Fruit fly (Drosophila melanogaster) whole organism, prepupa: ENCODE results near the gene Cyp4ae1.

Source experiments
- CG10631 ChIP-seq: fragments of 200-800 bp; sonication (Bioruptor generic); optimal IDR thresholded peaks from 2 replicates; lab custom pipeline; 2016; ENCODE audit warnings: missing biosample characterization, missing genetic modification characterization
- CG10669 ChIP-seq: fragments of 200-800 bp; sonication (Bioruptor generic); optimal IDR thresholded peaks from 3 replicates; lab custom pipeline; 2018; ENCODE audit warnings: missing biosample characterization, mild to moderate bottlenecking, missing genetic modification characterization, moderate library complexity
- CG11762 ChIP-seq: fragments of 200-800 bp; sonication (Bioruptor generic); optimal IDR thresholded peaks from 3 replicates; lab custom pipeline; 2016; ENCODE audit warnings: missing biosample characterization, missing genetic modification characterization; ENCODE audit not compliant: insufficient read depth
- CG15336 ChIP-seq: fragments of 200-800 bp; sonication (Bioruptor generic); IDR thresholded peaks from 2 replicates; pipeline ENCODE4 v1.3.6; 2022; ENCODE audit warnings: missing biosample characterization, missing genetic modification characterization
- CG1621 ChIP-seq: fragments of 200-800 bp; sonication (Bioruptor generic); optimal IDR thresholded peaks from 3 replicates; lab custom pipeline; 2018; ENCODE audit warnings: missing biosample characterization, mild to moderate bottlenecking, missing genetic modification characterization
- CG3032 ChIP-seq: fragments of 200-800 bp; optimal IDR thresholded peaks from 2 replicates; lab custom pipeline; 2019; ENCODE audit warnings: missing biosample characterization, mild to moderate bottlenecking, missing genetic modification characterization, moderate library complexity
- CG31627 ChIP-seq: fragments of 200-800 bp; sonication (Bioruptor generic); optimal IDR thresholded peaks from 3 replicates; lab custom pipeline; 2016; ENCODE audit warnings: missing biosample characterization, missing genetic modification characterization
- CG32006 ChIP-seq: fragments of 200-800 bp; sonication (Bioruptor generic); optimal IDR thresholded peaks from 3 replicates; lab custom pipeline; 2017; ENCODE audit warnings: missing biosample characterization, mild to moderate bottlenecking, missing genetic modification characterization
- CG3919 ChIP-seq: fragments of 200-800 bp; sonication (Bioruptor generic); optimal IDR thresholded peaks from 3 replicates; lab custom pipeline; 2016; ENCODE audit warnings: missing biosample characterization, missing genetic modification characterization
- CG4318 ChIP-seq: fragments of 200-800 bp; sonication (Bioruptor generic); optimal IDR thresholded peaks from 3 replicates; lab custom pipeline; 2017; ENCODE audit warnings: missing biosample characterization, mild to moderate bottlenecking, missing genetic modification characterization
- CG6163 ChIP-seq: fragments of 200-800 bp; sonication (Bioruptor generic); IDR thresholded peaks from 3 replicates; pipeline ENCODE4 v1.3.6; 2022; ENCODE audit warnings: missing biosample characterization, missing genetic modification characterization
- CG6276 ChIP-seq: fragments of 200-800 bp; sonication (Bioruptor generic); optimal IDR thresholded peaks from 2 replicates; lab custom pipeline; 2017; ENCODE audit warnings: missing biosample characterization, mild to moderate bottlenecking, missing genetic modification characterization
- CG6792 ChIP-seq: fragments of 200-800 bp; sonication (Bioruptor generic); optimal IDR thresholded peaks from 3 replicates; lab custom pipeline; 2016; ENCODE audit warnings: missing biosample characterization, missing genetic modification characterization
- CG6808 ChIP-seq: fragments of 200-800 bp; sonication (Bioruptor generic); optimal IDR thresholded peaks from 3 replicates; lab custom pipeline; 2017; ENCODE audit warnings: missing biosample characterization, missing genetic modification characterization, mild to moderate bottlenecking, moderate library complexity, missing genetic modification reagents
- CG7368 ChIP-seq: fragments of 200-800 bp; sonication (Bioruptor generic); optimal IDR thresholded peaks from 3 replicates; lab custom pipeline; 2016; ENCODE audit warnings: missing biosample characterization, missing genetic modification characterization
- CG8119 ChIP-seq: fragments of 200-800 bp; sonication (Bioruptor generic); IDR thresholded peaks from 3 replicates; pipeline ENCODE4 v1.3.6; 2022; ENCODE audit warnings: missing biosample characterization, missing genetic modification characterization
- CG8319 ChIP-seq: fragments of 200-800 bp; sonication (Bioruptor generic); optimal IDR thresholded peaks from 3 replicates; lab custom pipeline; 2016; ENCODE audit warnings: missing biosample characterization, missing genetic modification characterization
- CG8632 ChIP-seq: fragments of 200-800 bp; sonication (Bioruptor generic); optimal IDR thresholded peaks from 3 replicates; lab custom pipeline; 2016; ENCODE audit warnings: missing biosample characterization, missing genetic modification characterization
- Eip75B ChIP-seq: fragments of 200-800 bp; sonication (Bioruptor generic); optimal IDR thresholded peaks from 3 replicates; lab custom pipeline; 2016; ENCODE audit warnings: missing biosample characterization, missing genetic modification characterization
- Eip78C ChIP-seq: fragments of 200-800 bp; sonication (Bioruptor generic); peaks from one replicate; lab custom pipeline; 2016; ENCODE audit warnings: missing biosample characterization, missing genetic modification characterization
- Ets21C ChIP-seq: fragments of 200-800 bp; sonication (Bioruptor generic); optimal IDR thresholded peaks from 3 replicates; lab custom pipeline; 2016; ENCODE audit warnings: missing biosample characterization, missing genetic modification characterization
- Ets96B ChIP-seq: fragments of 200-800 bp; optimal IDR thresholded peaks from 2 replicates; lab custom pipeline; 2019; ENCODE audit warnings: missing biosample characterization, mild to moderate bottlenecking, missing genetic modification characterization, moderate library complexity
- Hr4 ChIP-seq: fragments of 200-800 bp; sonication (Bioruptor generic); optimal IDR thresholded peaks from 3 replicates; lab custom pipeline; 2016; ENCODE audit warnings: missing biosample characterization, missing genetic modification characterization
- Lpt ChIP-seq: fragments of 200-800 bp; sonication (Bioruptor generic); optimal IDR thresholded peaks from 3 replicates; lab custom pipeline; 2016; ENCODE audit warnings: missing biosample characterization, missing genetic modification characterization
- Met ChIP-seq: fragments of 200-800 bp; sonication (Bioruptor generic); optimal IDR thresholded peaks from 3 replicates; lab custom pipeline; 2016; ENCODE audit warnings: missing biosample characterization, missing genetic modification characterization
- OdsH ChIP-seq: fragments of 200-800 bp; sonication (Bioruptor generic); optimal IDR thresholded peaks from 3 replicates; lab custom pipeline; 2016; ENCODE audit warnings: missing biosample characterization, missing genetic modification characterization
- Smox ChIP-seq: fragments of 200-800 bp; sonication (Bioruptor generic); optimal IDR thresholded peaks from 3 replicates; lab custom pipeline; 2016; ENCODE audit warnings: missing biosample characterization, missing genetic modification characterization
- Sox15 ChIP-seq: fragments of 200-800 bp; sonication (Bioruptor generic); optimal IDR thresholded peaks from 3 replicates; lab custom pipeline; 2016; ENCODE audit warnings: missing biosample characterization, missing genetic modification characterization
- achi ChIP-seq: fragments of 200-800 bp; sonication (Bioruptor generic); optimal IDR thresholded peaks from 3 replicates; lab custom pipeline; 2016; ENCODE audit warnings: missing biosample characterization, missing genetic modification characterization
- acj6 ChIP-seq: fragments of 200-800 bp; sonication (Bioruptor generic); optimal IDR thresholded peaks from 3 replicates; lab custom pipeline; 2016; ENCODE audit warnings: missing biosample characterization, missing genetic modification characterization
- cyc ChIP-seq: fragments of 200-800 bp; sonication (Bioruptor generic); optimal IDR thresholded peaks from 3 replicates; lab custom pipeline; 2016; ENCODE audit warnings: missing biosample characterization, missing genetic modification characterization
- dsx ChIP-seq: fragments of 200-800 bp; optimal IDR thresholded peaks from 3 replicates; lab custom pipeline; 2019; ENCODE audit warnings: missing biosample characterization, mild to moderate bottlenecking, missing genetic modification characterization, moderate library complexity; ENCODE audit not compliant: poor library complexity, severe bottlenecking
- eg ChIP-seq: fragments of 200-800 bp; sonication (Bioruptor generic); IDR thresholded peaks from 3 replicates; pipeline ENCODE4 v1.3.6; 2022; ENCODE audit warnings: missing biosample characterization, missing genetic modification characterization
- esn ChIP-seq: fragments of 200-800 bp; sonication (Bioruptor generic); optimal IDR thresholded peaks from 2 replicates; lab custom pipeline; 2016; ENCODE audit warnings: missing biosample characterization, mild to moderate bottlenecking, missing genetic modification characterization, moderate library complexity
- fkh ChIP-seq: fragments of 200-800 bp; sonication (Bioruptor generic); optimal IDR thresholded peaks from 3 replicates; lab custom pipeline; 2017; ENCODE audit warnings: missing biosample characterization, mild to moderate bottlenecking, missing genetic modification characterization, moderate library complexity
- net ChIP-seq: fragments of 200-800 bp; sonication (Bioruptor generic); optimal IDR thresholded peaks from 3 replicates; lab custom pipeline; 2016; ENCODE audit warnings: missing biosample characterization, missing genetic modification characterization
- pdm3 ChIP-seq: fragments of 200-800 bp; sonication (Bioruptor generic); optimal IDR thresholded peaks from 3 replicates; lab custom pipeline; 2016; ENCODE audit warnings: missing biosample characterization, missing genetic modification characterization
- salr ChIP-seq, 2 experiments: fragments of 200-800 bp; sonication (Bioruptor generic); optimal IDR thresholded peaks; 3 replicates each; lab custom pipeline; 2016 to 2018; ENCODE audit warnings: missing biosample characterization in 2 of 2, missing genetic modification characterization in 2 of 2, mild to moderate bottlenecking in 1 of 2
- ss ChIP-seq, 2 experiments: fragments of 200-800 bp; sonication (Bioruptor generic); optimal IDR thresholded peaks; 2 replicates in 1 of 2; 3 replicates in 1 of 2; lab custom pipeline; 2017 to 2018; ENCODE audit warnings: mild to moderate bottlenecking in 2 of 2, missing biosample characterization in 2 of 2, missing genetic modification characterization in 2 of 2, moderate library complexity in 1 of 2
- svp ChIP-seq: fragments of 200-800 bp; sonication (Bioruptor generic); peaks from one replicate; lab custom pipeline; 2016; ENCODE audit warnings: missing biosample characterization, missing genetic modification characterization
- topi ChIP-seq: fragments of 200-800 bp; sonication (Bioruptor generic); optimal IDR thresholded peaks from 3 replicates; lab custom pipeline; 2016; ENCODE audit warnings: missing biosample characterization, missing genetic modification characterization
- vri ChIP-seq: fragments of 200-800 bp; sonication (Bioruptor generic); optimal IDR thresholded peaks from 3 replicates; lab custom pipeline; 2016; ENCODE audit warnings: missing biosample characterization, mild to moderate bottlenecking, missing genetic modification characterization

Gene Cyp4ae1

DNA sequence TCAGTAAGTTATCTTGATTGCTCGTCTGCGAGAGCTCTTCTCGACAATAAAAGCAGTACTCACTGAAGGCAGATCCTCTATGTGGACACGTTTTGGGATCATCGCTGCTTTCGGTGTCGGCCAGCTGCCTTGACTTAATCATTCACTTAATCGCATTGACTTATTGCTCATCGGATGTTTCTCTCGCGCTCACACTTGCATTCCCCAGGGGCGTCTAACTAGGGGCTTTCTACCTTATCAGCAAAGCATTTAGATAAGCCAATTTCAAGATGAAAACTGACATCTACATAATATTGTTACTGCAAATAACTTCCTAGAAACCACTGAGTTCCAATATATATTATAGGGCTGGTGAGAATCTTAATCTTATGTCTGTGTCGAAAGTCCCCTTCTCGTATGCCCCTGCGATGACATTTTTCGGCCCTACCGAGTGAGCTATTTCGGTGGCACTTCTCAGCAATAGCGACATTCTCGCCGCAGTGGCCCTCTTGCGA lies 33.6 kb downstream of the Cyp4ae1 start (continued):
- no peak for TF ChIP-seq CG1621
- TF ChIP-seq, all 60 proteins: peak for 9

DNA sequence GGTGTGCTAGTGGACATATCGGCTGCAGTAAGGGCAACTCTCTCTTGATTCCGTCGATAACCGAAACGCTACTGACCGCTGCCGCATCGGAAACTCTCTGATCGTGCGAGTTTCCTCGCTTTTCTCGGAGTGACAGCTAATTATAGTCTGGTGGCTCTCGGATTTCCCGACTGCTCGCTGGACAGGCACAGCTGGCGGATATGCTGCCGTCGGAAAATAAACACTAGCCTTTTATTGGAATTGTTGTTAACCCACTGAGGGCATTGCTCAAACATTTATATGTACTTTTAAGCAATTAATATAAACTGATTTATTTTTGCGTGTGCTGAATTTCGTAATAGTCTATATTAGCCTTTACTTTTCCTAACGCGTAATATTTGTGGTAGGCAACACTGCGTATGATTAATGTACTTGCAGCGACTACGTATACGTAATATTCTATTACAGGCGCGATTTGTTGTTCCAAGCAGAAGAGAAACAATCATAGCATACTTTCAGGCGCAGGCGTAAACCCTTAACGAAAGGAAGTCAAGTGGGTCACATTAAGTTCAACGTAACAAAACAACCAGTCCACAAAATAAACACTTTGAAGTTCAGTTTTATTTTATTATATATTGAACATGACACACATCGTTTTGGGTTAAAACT lies 35.1 kb downstream of the Cyp4ae1 start, which contains the start of gene SmydA-8:
Gene SmydA-8, minus strand, starts transcription at position 51 of the 648 bp plus-strand sequence.
- TF ChIP-seq CG10631 (GFP tag; lab: Kevin White, UChicago): no peak
- TF ChIP-seq topi: no peak
- no peak for TF ChIP-seq CG7368 (GFP tag; lab: Kevin White, UChicago)
- no peak for TF ChIP-seq Hr4
- TF ChIP-seq Sox15 (GFP tag; lab: Kevin White, UChicago): no peak
- peak; percentile 55 for TF ChIP-seq Eip78C (GFP tag; lab: Kevin White, UChicago)
- TF ChIP-seq CG6792: no peak
- TF ChIP-seq CG6808 (GFP tag; lab: Kevin White, UChicago): no peak
- TF ChIP-seq Eip75B: peak; percentile 31
- no peak for TF ChIP-seq CG8319 (GFP tag; lab: Kevin White, UChicago)
- TF ChIP-seq svp (GFP tag; lab: Kevin White, UChicago): peak; percentile 80
- TF ChIP-seq, all 60 proteins: peak for 3

DNA sequence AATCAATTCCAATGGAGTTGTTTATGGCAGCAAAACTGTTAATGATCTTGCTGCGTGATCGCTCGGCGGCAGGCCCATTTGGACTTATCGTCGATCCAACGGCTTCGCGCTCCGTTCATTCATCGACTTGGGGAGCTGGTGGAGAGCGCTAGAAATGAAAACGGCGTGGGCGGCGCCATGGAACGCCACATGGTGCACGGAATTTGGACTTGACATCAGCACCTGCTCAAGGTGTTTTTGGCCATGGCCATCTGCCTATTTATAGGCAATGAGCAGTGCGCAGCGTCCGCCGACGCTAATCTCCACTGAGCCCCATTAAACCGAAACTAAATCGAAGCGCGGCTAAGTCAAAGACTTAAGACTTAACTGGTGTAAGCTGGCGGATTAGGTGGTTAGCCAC lies 39.6 kb downstream of the Cyp4ae1 start:
- TF ChIP-seq CG11762 (GFP tag; lab: Kevin White, UChicago) (no peak), svp (GFP tag; lab: Kevin White, UChicago) (no peak), esn (GFP tag; lab: Kevin White, UChicago) (no peak), Smox (GFP tag; lab: Kevin White, UChicago) (no peak), Sox15 (GFP tag; lab: Kevin White, UChicago) (no peak), net (no peak), CG1621 (no peak), OdsH (GFP tag; lab: Kevin White, UChicago) (no peak), vri (GFP tag; lab: Kevin White, UChicago) (no peak), Eip75B (no peak), CG7368 (GFP tag; lab: Kevin White, UChicago) (no peak), CG31627 (GFP tag; lab: Kevin White, UChicago) (no peak), Ets96B (no peak), CG32006 (GFP tag; lab: Kevin White, UChicago) (no peak), dsx (GFP tag; lab: Kevin White, UChicago) (no peak), Ets21C (no peak), topi (no peak), ss (GFP tag; optimal IDR thresholded peaks at IDR 0.05; lab: Kevin White, UChicago) (no peak), pdm3 (no peak), CG3032 (tag; lab: Kevin White, UChicago) (no peak)

- TF ChIP-seq Hr4 (no peak), net (peak; percentile 23)
Measured at dm6 chrX:2219246-2219645, 40.4 kb downstream of the Cyp4ae1 start.

dm6 chrX:2219899-2220298 lies 41.1 kb downstream of the Cyp4ae1 start:
- no peak for TF ChIP-seq Eip75B
- TF ChIP-seq CG6276 (GFP tag; lab: Kevin White, UChicago): peak; percentile 15
- TF ChIP-seq CG6808 (GFP tag; lab: Kevin White, UChicago): peak; percentile 6
- peak in 1 of 2 experiments; percentile 2 for TF ChIP-seq salr (GFP tag; optimal IDR thresholded peaks at IDR 0.05; lab: Kevin White, UChicago)
- TF ChIP-seq Hr4: peak; percentile 74
- TF ChIP-seq CG15336 (GFP tag; lab: Robert Waterston, UW): peak; percentile 57
- TF ChIP-seq Lpt (GFP tag; lab: Kevin White, UChicago): peak; percentile 20
- TF ChIP-seq acj6: peak; percentile 16
- TF ChIP-seq Eip78C (GFP tag; lab: Kevin White, UChicago): peak; percentile 75
- TF ChIP-seq fkh: no peak
- peak; percentile 58; the same call in 2 of the 3 replicates for TF ChIP-seq CG6163
- no peak for TF ChIP-seq CG8632 (GFP tag; lab: Kevin White, UChicago)
- TF ChIP-seq CG8319 (GFP tag; lab: Kevin White, UChicago): no peak
- TF ChIP-seq CG10669 (GFP tag; lab: Kevin White, UChicago): peak; percentile 5
- peak; percentile 43 for TF ChIP-seq OdsH (GFP tag; lab: Kevin White, UChicago)
- TF ChIP-seq Met (GFP tag; lab: Kevin White, UChicago): no peak
- TF ChIP-seq achi (GFP tag; lab: Kevin White, UChicago): peak; percentile 23
- TF ChIP-seq esn (GFP tag; lab: Kevin White, UChicago): peak; percentile 15
- peak; percentile 55 for TF ChIP-seq CG4318 (GFP tag; lab: Kevin White, UChicago)
- peak; percentile 54; the same call in 2 of the 3 replicates for TF ChIP-seq eg (GFP tag; lab: Robert Waterston, UW)
- peak; percentile 5 for TF ChIP-seq Ets96B
- peak; percentile 38 for TF ChIP-seq CG3919 (GFP tag; lab: Kevin White, UChicago)
- TF ChIP-seq CG3032 (tag; lab: Kevin White, UChicago): peak; percentile 12
- no peak for TF ChIP-seq cyc (GFP tag; lab: Kevin White, UChicago)
- TF ChIP-seq CG8119 (GFP tag; lab: Robert Waterston, UW): peak; percentile 45; the same call in 2 of the 3 replicates
- peak; percentile 66 for TF ChIP-seq svp (GFP tag; lab: Kevin White, UChicago)
